Worm (Caenorhabditis elegans) whole organism, L3 larva: ENCODE measurements around the gene F31F4.17.

ENCODE experiments used
- ZK546.5 ChIP-seq: sonication (generic microtip); optimal IDR thresholded peaks from 2 replicates; lab custom pipeline; 2017; ENCODE audit warnings: missing biosample characterization, missing genetic modification characterization
- ama-1 ChIP-seq: fragments of 150-350 bp; optimal IDR thresholded peaks from 2 replicates; lab custom pipeline; 2018
- ceh-16 ChIP-seq: sonication (generic microtip); optimal IDR thresholded peaks from 2 replicates; lab custom pipeline; 2017; ENCODE audit warnings: missing biosample characterization, missing genetic modification characterization
- ceh-28 ChIP-seq: fragments of 150-350 bp; optimal IDR thresholded peaks from 2 replicates; lab custom pipeline; 2014; ENCODE audit warnings: missing biosample characterization, missing genetic modification reagents, missing genetic modification characterization
- ceh-9 ChIP-seq: sonication (generic microtip); optimal IDR thresholded peaks from 2 replicates; lab custom pipeline; 2018; ENCODE audit warnings: missing biosample characterization, missing genetic modification characterization
- daf-12 ChIP-seq: fragments of 150-350 bp; optimal IDR thresholded peaks from 2 replicates; lab custom pipeline; 2014; ENCODE audit warnings: missing biosample characterization, missing genetic modification reagents, missing genetic modification characterization
- elt-2 ChIP-seq: sonication (generic microtip); optimal IDR thresholded peaks from 2 replicates; lab custom pipeline; 2016; ENCODE audit warnings: missing genetic modification reagents, mild to moderate bottlenecking, missing genetic modification characterization, missing compliant biosample characterization
- elt-3 ChIP-seq, 3 experiments: fragments of 150-350 bp in 1 of 3; sonication (generic microtip) in 2 of 3; optimal IDR thresholded peaks; 2 replicates in 2 of 3; 4 replicates in 1 of 3; lab custom pipeline; 2014 to 2017; ENCODE audit warnings: missing biosample characterization in 3 of 3, missing genetic modification characterization in 3 of 3
- fkh-10 ChIP-seq: sonication (generic microtip); optimal IDR thresholded peaks from 2 replicates; lab custom pipeline; 2017; ENCODE audit warnings: missing biosample characterization, missing genetic modification reagents, missing genetic modification characterization
- fkh-2 ChIP-seq: fragments of 150-350 bp; optimal IDR thresholded peaks from 2 replicates; lab custom pipeline; 2014; ENCODE audit warnings: missing biosample characterization, missing genetic modification reagents, missing genetic modification characterization
- fos-1 ChIP-seq: fragments of 150-350 bp; optimal IDR thresholded peaks from 2 replicates; lab custom pipeline; 2014; ENCODE audit warnings: missing biosample characterization, missing genetic modification characterization
- hmg-11 ChIP-seq: sonication (generic microtip); optimal IDR thresholded peaks from 2 replicates; lab custom pipeline; 2016; ENCODE audit warnings: missing genetic modification characterization, missing compliant biosample characterization
- lin-15B ChIP-seq: fragments of 150-350 bp; optimal IDR thresholded peaks from 2 replicates; lab custom pipeline; 2014; ENCODE audit warnings: missing biosample characterization, missing genetic modification characterization
- lin-39 ChIP-seq: fragments of 150-350 bp; optimal IDR thresholded peaks from 2 replicates; lab custom pipeline; 2018; ENCODE audit warnings: missing biosample characterization, missing genetic modification reagents, missing genetic modification characterization
- mdl-1 ChIP-seq: fragments of 150-350 bp; optimal IDR thresholded peaks from 2 replicates; lab custom pipeline; 2014; ENCODE audit warnings: missing biosample characterization, missing genetic modification characterization
- mml-1 ChIP-seq: fragments of 150-350 bp; sonication (generic microtip); optimal IDR thresholded peaks from 3 replicates; lab custom pipeline; 2014; ENCODE audit warnings: missing biosample characterization, missing genetic modification characterization
- nfya-1 ChIP-seq: sonication (generic microtip); optimal IDR thresholded peaks from 2 replicates; lab custom pipeline; 2017; ENCODE audit warnings: missing genetic modification characterization, mild to moderate bottlenecking, missing compliant biosample characterization, antibody characterized with exemption, moderate library complexity; ENCODE audit not compliant: insufficient read depth
- nhr-11 ChIP-seq: fragments of 150-350 bp; optimal IDR thresholded peaks from 2 replicates; lab custom pipeline; 2014; ENCODE audit warnings: missing biosample characterization, missing genetic modification characterization
- nhr-12 ChIP-seq: fragments of 150-350 bp; optimal IDR thresholded peaks from 2 replicates; lab custom pipeline; 2014; ENCODE audit warnings: missing biosample characterization, missing genetic modification characterization
- nhr-23 ChIP-seq: fragments of 150-350 bp; optimal IDR thresholded peaks from 2 replicates; lab custom pipeline; 2014; ENCODE audit warnings: missing biosample characterization, missing genetic modification reagents, missing genetic modification characterization
- nhr-25 ChIP-seq: sonication (generic microtip); optimal IDR thresholded peaks from 2 replicates; lab custom pipeline; 2017; ENCODE audit warnings: missing biosample characterization, missing genetic modification characterization
- nhr-28 ChIP-seq: fragments of 150-350 bp; optimal IDR thresholded peaks from 2 replicates; lab custom pipeline; 2014; ENCODE audit warnings: missing biosample characterization, missing genetic modification characterization
- nhr-67 ChIP-seq: fragments of 150-350 bp; optimal IDR thresholded peaks from 2 replicates; lab custom pipeline; 2014; ENCODE audit warnings: missing biosample characterization, missing genetic modification characterization
- nhr-76 ChIP-seq: fragments of 150-350 bp; sonication (generic microtip); optimal IDR thresholded peaks from 5 replicates; lab custom pipeline; 2014; ENCODE audit warnings: missing biosample characterization, missing genetic modification characterization
- pha-4 ChIP-seq: fragments of 150-350 bp; optimal IDR thresholded peaks from 2 replicates; lab custom pipeline; 2014; ENCODE audit warnings: missing biosample characterization, missing genetic modification reagents, missing genetic modification characterization
- pqm-1 ChIP-seq: fragments of 150-350 bp; optimal IDR thresholded peaks from 2 replicates; lab custom pipeline; 2017; ENCODE audit warnings: missing biosample characterization, missing genetic modification characterization, inconsistent platforms
- skn-1 ChIP-seq: fragments of 150-350 bp; optimal IDR thresholded peaks from 2 replicates; lab custom pipeline; 2014; ENCODE audit warnings: missing biosample characterization, missing genetic modification characterization
- snpc-4 ChIP-seq: fragments of 150-350 bp; optimal IDR thresholded peaks from 2 replicates; lab custom pipeline; 2014; ENCODE audit warnings: missing biosample characterization, missing genetic modification characterization
- tbx-2 ChIP-seq: sonication (generic microtip); optimal IDR thresholded peaks from 2 replicates; lab custom pipeline; 2016; ENCODE audit warnings: mild to moderate bottlenecking, missing genetic modification characterization, missing compliant biosample characterization
- unc-39 ChIP-seq: sonication (generic microtip); optimal IDR thresholded peaks from 4 replicates; lab custom pipeline; 2017; ENCODE audit warnings: missing biosample characterization, missing genetic modification characterization
- unc-62 ChIP-seq: fragments of 150-350 bp; sonication (generic microtip); optimal IDR thresholded peaks from 4 replicates; lab custom pipeline; 2014; ENCODE audit warnings: missing biosample characterization, missing genetic modification reagents, missing genetic modification characterization
- zag-1 ChIP-seq: fragments of 150-350 bp; optimal IDR thresholded peaks from 2 replicates; lab custom pipeline; 2014; ENCODE audit warnings: missing biosample characterization, missing genetic modification characterization
- ztf-4 ChIP-seq: fragments of 150-350 bp; optimal IDR thresholded peaks from 2 replicates; lab custom pipeline; 2014; ENCODE audit warnings: missing biosample characterization, missing genetic modification characterization

F31F4.17 gene

DNA sequence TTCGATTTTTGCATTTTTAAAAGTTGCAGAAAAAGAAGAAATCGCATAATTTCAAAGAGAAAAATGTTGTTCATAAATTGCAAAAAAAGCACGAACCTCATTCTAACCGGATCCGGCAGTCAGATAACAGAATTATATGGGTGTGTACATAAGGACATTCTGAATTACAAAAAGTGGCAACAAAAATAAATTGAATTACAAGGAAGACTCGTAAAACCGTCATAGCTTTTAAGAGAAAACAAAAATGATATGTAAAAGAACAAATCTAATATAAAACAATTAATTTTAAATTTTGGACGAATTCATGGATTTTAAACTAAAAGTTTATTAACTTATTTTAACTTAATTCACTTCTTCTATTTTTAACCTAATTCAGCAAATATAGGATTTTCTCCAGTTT is at the start of gene F31F4.17:
Gene F31F4.17, minus strand, starts transcription at position 101 of the 400 bp plus-strand sequence.
- no peak for TF ChIP-seq ztf-4 (tag; lab: Kevin White, UChicago)
- TF ChIP-seq elt-2 (tag; lab: Kevin White, UChicago) = no peak
- TF ChIP-seq nhr-28 (tag; lab: Kevin White, UChicago) = no peak
- no peak for TF ChIP-seq nhr-23
- TF ChIP-seq tbx-2 (tag; lab: Kevin White, UChicago) = no peak
- TF ChIP-seq fkh-10 (GFP tag; lab: Kevin White, UChicago) = no peak
- TF ChIP-seq pha-4 (tag; lab: Kevin White, UChicago) = no peak
- TF ChIP-seq nhr-76 (tag; lab: Kevin White, UChicago) = no peak
- TF ChIP-seq ceh-16 = no peak
- TF ChIP-seq nfya-1 (tag; lab: Kevin White, UChicago) = no peak
- no peak for TF ChIP-seq nhr-12 (tag; lab: Kevin White, UChicago)
- no peak for TF ChIP-seq snpc-4 (tag; lab: Kevin White, UChicago)

DNA sequence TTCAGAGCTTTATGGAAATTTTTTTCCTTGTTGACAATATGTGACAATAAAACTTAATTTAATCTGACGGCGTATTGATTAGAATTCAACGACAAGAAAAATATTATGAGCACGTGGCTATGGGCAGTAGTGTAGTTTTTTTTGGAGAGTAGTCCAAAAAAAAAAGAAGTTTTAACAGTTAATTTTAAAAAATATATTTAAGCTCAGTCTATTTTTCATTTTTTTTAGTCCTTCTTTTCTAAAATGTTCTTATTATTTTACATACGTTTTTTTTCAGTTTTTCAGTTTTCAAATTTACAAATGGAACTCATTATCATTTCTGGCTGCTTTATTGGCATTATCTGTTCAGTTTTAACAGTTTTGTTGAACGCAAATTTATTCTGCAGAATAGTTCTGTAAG is 48.7 kb upstream of the F31F4.17 start, which contains the start of gene srbc-39:
Gene srbc-39, plus strand, starts transcription at position 301 of the 400 bp plus-strand sequence.
- TF ChIP-seq ceh-28 (tag; lab: Kevin White, UChicago) = no peak
- no peak for TF ChIP-seq ZK546.5 (tag; lab: Kevin White, UChicago)
- no peak for TF ChIP-seq mml-1 (tag; lab: Kevin White, UChicago)
- no peak for TF ChIP-seq unc-62 (GFP tag; lab: Kevin White, UChicago)
- TF ChIP-seq nfya-1 (tag; lab: Kevin White, UChicago) = no peak
- no peak for TF ChIP-seq nhr-67
- no peak for TF ChIP-seq fkh-10 (GFP tag; lab: Kevin White, UChicago)
- TF ChIP-seq fos-1 (tag; lab: Kevin White, UChicago) = no peak
- no peak for TF ChIP-seq nhr-23
- TF ChIP-seq nhr-12 (tag; lab: Kevin White, UChicago) = no peak
- no peak for TF ChIP-seq mdl-1
- no peak for TF ChIP-seq ceh-16
- no peak for TF ChIP-seq fkh-2 (tag; lab: Kevin White, UChicago)
- no peak for TF ChIP-seq hmg-11 (tag; lab: Kevin White, UChicago)
- TF ChIP-seq nhr-11 (tag; lab: Kevin White, UChicago) = no peak
- TF ChIP-seq ceh-9 (tag; lab: Kevin White, UChicago) = no peak
- no peak for TF ChIP-seq zag-1 (tag; lab: Kevin White, UChicago)
- TF ChIP-seq daf-12 = no peak
- no peak for TF ChIP-seq ama-1
- TF ChIP-seq unc-39 (tag; lab: Kevin White, UChicago) = no peak

DNA sequence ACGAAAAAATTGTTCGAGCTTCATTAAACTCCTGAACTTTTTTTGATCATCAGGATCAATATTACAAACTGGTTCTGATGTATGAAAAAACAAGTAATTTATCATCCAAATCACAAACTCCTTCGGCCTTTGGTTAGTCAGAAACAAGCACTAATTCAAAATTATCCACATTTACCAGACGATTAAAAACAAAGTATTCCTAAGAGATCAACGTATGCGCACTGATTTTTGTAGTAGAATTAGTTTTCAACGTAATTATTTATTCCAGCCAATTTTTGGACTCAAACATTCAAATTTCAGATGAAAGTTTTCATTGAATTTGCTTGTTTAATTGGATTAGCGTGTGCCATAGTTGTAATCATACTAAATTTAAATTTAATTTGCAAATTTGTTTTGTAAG is 46.8 kb upstream of the F31F4.17 start, which contains the start of gene srbc-38:
Gene srbc-38, plus strand, starts transcription at position 301 of the 400 bp plus-strand sequence.
- no peak for TF ChIP-seq nhr-11 (tag; lab: Kevin White, UChicago)
- no peak for TF ChIP-seq lin-39 (tag; lab: Kevin White, UChicago)
- no peak for TF ChIP-seq elt-3 (tag; optimal IDR thresholded peaks at IDR 0.05; lab: Kevin White, UChicago)
- no peak for TF ChIP-seq fkh-10 (GFP tag; lab: Kevin White, UChicago)
- TF ChIP-seq pqm-1 (tag; lab: Kevin White, UChicago) = no peak

DNA sequence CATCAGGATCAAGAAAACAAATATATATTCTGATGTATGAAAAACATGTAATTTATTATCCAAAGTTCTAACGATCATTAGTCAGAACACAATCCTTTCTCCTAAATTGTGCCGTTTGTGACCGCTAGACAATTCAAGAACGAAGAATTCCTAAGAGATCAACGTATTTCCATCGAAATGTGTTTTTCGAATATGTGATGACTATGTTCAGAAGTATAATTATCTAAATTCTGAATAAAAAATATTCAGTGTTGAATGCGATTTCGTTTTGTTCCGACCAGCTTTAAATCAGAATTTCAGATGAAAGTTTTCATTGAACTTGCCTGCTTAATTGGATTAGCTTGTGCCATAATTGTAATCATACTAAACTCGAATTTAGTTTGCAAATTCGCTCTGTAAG is 42.1 kb upstream of the F31F4.17 start, which contains the start of gene srbc-37:
Gene srbc-37, plus strand, starts transcription at position 301 of the 400 bp plus-strand sequence.
- TF ChIP-seq hmg-11 (tag; lab: Kevin White, UChicago) (no peak), nhr-11 (tag; lab: Kevin White, UChicago) (no peak), nhr-25 (tag; lab: Kevin White, UChicago) (no peak), skn-1 (tag; lab: Kevin White, UChicago) (no peak), lin-15B (tag; lab: Kevin White, UChicago) (no peak), ztf-4 (tag; lab: Kevin White, UChicago) (no peak)

DNA sequence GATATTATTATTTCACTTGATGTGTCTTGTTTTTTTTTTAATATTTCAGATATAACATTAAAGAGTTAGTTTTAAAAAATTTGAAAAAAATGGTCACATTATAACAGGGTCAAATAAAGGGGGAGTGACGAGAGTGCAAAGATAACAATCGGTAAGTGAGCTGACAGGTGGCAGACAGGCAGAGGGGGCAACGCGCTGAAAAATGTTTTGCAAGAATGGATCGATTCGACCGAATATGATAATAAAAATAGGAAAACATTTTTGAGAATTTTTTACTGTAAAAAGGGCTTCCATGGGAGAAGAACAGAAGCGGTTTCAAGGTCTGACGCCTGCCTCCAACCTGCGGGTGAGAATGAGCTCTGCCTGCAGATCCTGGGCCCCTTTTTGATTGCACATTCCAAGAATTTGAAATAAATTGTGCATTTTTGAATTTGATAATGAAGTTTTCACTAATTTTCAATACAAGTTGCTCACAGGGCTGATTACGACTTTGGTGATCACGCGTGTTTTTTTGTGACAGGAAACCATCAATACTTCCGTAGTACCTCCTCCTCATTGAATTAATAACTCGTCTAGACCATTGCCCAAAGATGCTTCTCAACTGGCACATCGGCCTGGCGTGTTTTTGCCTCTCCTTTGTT is 39.5 kb upstream of the F31F4.17 start, which contains the start of the genes ugt-29 and srx-5:
Gene ugt-29, minus strand, starts transcription at position 101 of the 641 bp plus-strand sequence.
Gene srx-5, plus strand, starts transcription at position 591 of the 641 bp plus-strand sequence.
- no peak for TF ChIP-seq ceh-28 (tag; lab: Kevin White, UChicago)
- TF ChIP-seq unc-39 (tag; lab: Kevin White, UChicago) = no peak
- no peak for TF ChIP-seq nhr-28 (tag; lab: Kevin White, UChicago)
